Fruit fly (Drosophila melanogaster): ENCODE data around the gene nero.

Gene nero

dm6 chr3R:31717299-31718167 lies 29.8 kb downstream of the nero start (continued):
- TF ChIP-seq grn (GFP tag; optimal IDR thresholded peaks at IDR 0.05) (no peak), MTF-1 (GFP tag; optimal IDR thresholded peaks at IDR 0.05; ENCODE audit: borderline replicate concordance) (peak; percentile 99), tio (GFP tag; optimal IDR thresholded peaks at IDR 0.05) (peak; percentile 55), CG12744 (GFP tag; optimal IDR thresholded peaks at IDR 0.05) (peak; percentile 33), p53 (GFP tag; optimal IDR thresholded peaks at IDR 0.05) (no peak), stwl (tag; optimal IDR thresholded peaks at IDR 0.05) (no peak), pros (GFP tag; optimal IDR thresholded peaks at IDR 0.05) (no peak), run (tag; optimal IDR thresholded peaks at IDR 0.05) (no peak), slbo (GFP tag; IDR thresholded peaks at IDR 0.05) (peak; percentile 67), wek (GFP tag; optimal IDR thresholded peaks at IDR 0.05) (no peak), dmrt11E (tag; optimal IDR thresholded peaks at IDR 0.05) (no peak), CG3407 (GFP tag; optimal IDR thresholded peaks at IDR 0.05) (peak; percentile 5), bowl (GFP tag; IDR thresholded peaks at IDR 0.05) (no peak), CG9932 (GFP tag; IDR thresholded peaks at IDR 0.05) (peak; percentile 59), NC2β (GFP tag; optimal IDR thresholded peaks at IDR 0.05) (no peak), CG7271 (tag; optimal IDR thresholded peaks at IDR 0.05) (no peak), ftz-f1 (GFP tag; optimal IDR thresholded peaks at IDR 0.05) (no peak), CG3838 (GFP tag; optimal IDR thresholded peaks at IDR 0.05) (no peak), Pdp1 (GFP tag; optimal IDR thresholded peaks at IDR 0.05) (peak; percentile 25 to 47), Ets97D (GFP tag; optimal IDR thresholded peaks at IDR 0.05) (no peak), gsb-n (tag; optimal IDR thresholded peaks at IDR 0.05) (peak; percentile 17), pita (GFP tag; optimal IDR thresholded peaks at IDR 0.05) (no peak), cg (GFP tag; optimal IDR thresholded peaks at IDR 0.05) (peak; percentile 56), dati (GFP tag; IDR thresholded peaks at IDR 0.05) (no peak), aop (GFP tag; IDR thresholded peaks at IDR 0.05) (no peak), CG11093 (GFP tag; IDR thresholded peaks at IDR 0.05) (no peak; the same call in 2 of the 3 replicates), CG2875 (GFP tag; optimal IDR thresholded peaks at IDR 0.05) (peak; percentile 36), CG9215 (GFP tag; IDR thresholded peaks at IDR 0.05) (peak; percentile 58), CG8944 (GFP tag; optimal IDR thresholded peaks at IDR 0.05) (peak; percentile 27), CG34376 (GFP tag; optimal IDR thresholded peaks at IDR 0.05) (peak; percentile 29), row (GFP tag; IDR thresholded peaks at IDR 0.05) (peak; percentile 72), chn (GFP tag; optimal IDR thresholded peaks at IDR 0.05) (peak; percentile 5), CG1024 (GFP tag; IDR thresholded peaks at IDR 0.05) (peak; percentile 30; the same call in 1 of the 2 replicates), ab (GFP tag; optimal IDR thresholded peaks at IDR 0.05) (no peak), CG31365 (tag; optimal IDR thresholded peaks at IDR 0.05) (no peak), pb (GFP tag; optimal IDR thresholded peaks at IDR 0.05) (peak; percentile 52), Xrp1 (GFP tag; IDR thresholded peaks at IDR 0.05) (peak; percentile 64), Chrac-16 (GFP tag; optimal IDR thresholded peaks at IDR 0.05) (peak; percentile 23), fd64A (GFP tag; optimal IDR thresholded peaks at IDR 0.05) (no peak), trem (tag; optimal IDR thresholded peaks at IDR 0.05) (no peak), gt (GFP tag; IDR thresholded peaks at IDR 0.05) (no peak), inv (GFP tag; IDR thresholded peaks at IDR 0.05; ENCODE audit: partially characterized antibody) (no peak), CG2116 (GFP tag; optimal IDR thresholded peaks at IDR 0.05) (no peak), Rfx (GFP tag; IDR thresholded peaks at IDR 0.05) (peak; percentile 64), Bgb (GFP tag; IDR thresholded peaks at IDR 0.05; ENCODE audit: partially characterized antibody) (peak; percentile 17; the same call in 1 of the 2 replicates), CG18599 (GFP tag; optimal IDR thresholded peaks at IDR 0.05) (peak; percentile 77), CG14667 (GFP tag; IDR thresholded peaks at IDR 0.05) (peak; percentile 35; the same call in 1 of the 2 replicates), CG18619 (GFP tag; optimal IDR thresholded peaks at IDR 0.05) (peak; percentile 65), CG6765 (GFP tag; optimal IDR thresholded peaks at IDR 0.05) (no peak)
